Fruit fly (Drosophila melanogaster) whole organism, larva: ENCODE measurements around the gene BBIP1.

Experiments
- noc ChIP-seq: fragments of 200-800 bp; sonication (Bioruptor generic); optimal IDR thresholded peaks from 3 replicates; lab custom pipeline; 2019; ENCODE audit warnings: missing biosample characterization, mild to moderate bottlenecking, missing genetic modification characterization, moderate library complexity

BBIP1 gene

DNA sequence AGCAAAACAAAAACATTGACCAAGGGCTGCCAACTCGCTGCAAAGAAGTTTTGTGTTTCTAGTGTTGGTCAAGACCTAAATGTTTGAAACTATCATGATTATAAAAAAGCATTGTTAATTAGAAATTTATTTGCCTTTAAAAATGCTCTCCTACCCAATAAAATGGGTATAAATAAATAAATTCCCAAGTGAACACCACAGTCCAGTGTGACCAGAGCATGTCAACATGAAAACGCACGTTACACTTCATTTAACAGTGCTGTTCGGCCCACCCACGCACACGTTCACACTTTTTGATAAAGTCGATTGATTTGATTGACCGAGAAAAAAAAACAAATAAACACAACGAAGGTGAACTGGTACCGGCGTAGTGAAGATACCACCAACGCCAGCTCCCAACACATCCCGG is at the start of gene BBIP1, which contains the start of the genes CG9356 and CG8135:
Gene BBIP1, plus strand, starts transcription at position 282 of the 409 bp plus-strand sequence.
Gene CG9356, minus strand, starts transcription at position 166 of the 409 bp plus-strand sequence.
Gene CG8135, plus strand, starts transcription at position 282 of the 409 bp plus-strand sequence.
- TF ChIP-seq noc, result peak; percentile 65

DNA sequence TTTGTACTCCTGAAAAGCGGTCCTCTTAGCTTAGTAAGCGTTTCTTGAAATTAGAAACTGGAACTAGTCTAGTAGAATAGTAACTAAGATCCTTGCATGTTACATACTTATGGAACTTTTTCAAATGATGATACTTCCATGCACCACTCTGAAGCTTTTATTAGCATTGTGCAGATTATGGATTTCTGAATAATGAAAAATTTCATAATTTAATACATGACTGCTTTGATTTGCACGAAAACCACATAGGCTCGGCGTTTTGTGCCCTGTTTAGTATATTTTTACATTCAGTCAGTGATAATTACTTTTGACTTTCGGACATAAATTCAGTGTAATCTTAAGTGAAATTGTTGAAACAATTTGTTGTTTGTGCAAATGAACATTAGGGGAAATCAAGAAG is 49.0 kb upstream of the BBIP1 start, which contains the start of gene CG43675:
Gene CG43675, plus strand, starts transcription at position 301 of the 400 bp plus-strand sequence.
- no peak for TF ChIP-seq noc

- TF ChIP-seq noc, result no peak
Measured at dm6 chr3R:9359393-9359792, 44.8 kb upstream of the BBIP1 start.

DNA sequence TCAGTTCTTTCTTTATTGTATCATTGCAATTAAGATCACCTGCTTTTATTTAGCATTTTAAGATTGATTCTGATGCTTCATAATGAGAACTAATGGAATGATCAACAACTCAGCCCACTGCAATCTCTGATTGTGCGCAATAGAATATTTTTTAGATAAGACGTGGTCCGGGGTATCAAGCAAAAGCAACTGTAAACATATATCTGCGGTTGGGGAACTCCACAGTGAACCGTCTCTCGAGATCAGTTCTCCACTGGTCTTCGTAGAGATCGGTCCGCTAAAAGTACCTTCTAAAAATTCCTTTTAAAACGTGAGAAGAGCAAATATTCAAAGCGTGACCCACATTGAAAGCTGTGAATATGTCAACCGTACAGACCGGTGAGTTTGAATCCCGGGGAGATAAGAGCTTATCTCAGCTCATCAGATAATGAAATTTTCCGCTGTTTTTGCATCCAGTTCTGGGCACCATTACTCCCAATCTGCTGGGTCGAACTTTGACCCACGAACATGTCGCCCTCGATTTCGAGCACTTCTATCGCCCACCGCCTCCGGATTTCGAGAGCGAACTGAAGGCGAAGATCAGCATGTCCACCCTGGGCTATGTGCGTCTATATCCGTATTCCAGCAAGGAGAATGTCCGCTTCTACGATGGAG is 41.0 kb upstream of the BBIP1 start, which contains the start of gene CG18473:
Gene CG18473, plus strand, starts transcription at position 240 of the 654 bp plus-strand sequence.
- TF ChIP-seq noc, result no peak

dm6 chr3R:9365121-9365520 is 39.1 kb upstream of the BBIP1 start, which contains the start of gene Srr:
TSS of gene Srr (plus strand) at chr3R:9365398.
- no peak for TF ChIP-seq noc

DNA sequence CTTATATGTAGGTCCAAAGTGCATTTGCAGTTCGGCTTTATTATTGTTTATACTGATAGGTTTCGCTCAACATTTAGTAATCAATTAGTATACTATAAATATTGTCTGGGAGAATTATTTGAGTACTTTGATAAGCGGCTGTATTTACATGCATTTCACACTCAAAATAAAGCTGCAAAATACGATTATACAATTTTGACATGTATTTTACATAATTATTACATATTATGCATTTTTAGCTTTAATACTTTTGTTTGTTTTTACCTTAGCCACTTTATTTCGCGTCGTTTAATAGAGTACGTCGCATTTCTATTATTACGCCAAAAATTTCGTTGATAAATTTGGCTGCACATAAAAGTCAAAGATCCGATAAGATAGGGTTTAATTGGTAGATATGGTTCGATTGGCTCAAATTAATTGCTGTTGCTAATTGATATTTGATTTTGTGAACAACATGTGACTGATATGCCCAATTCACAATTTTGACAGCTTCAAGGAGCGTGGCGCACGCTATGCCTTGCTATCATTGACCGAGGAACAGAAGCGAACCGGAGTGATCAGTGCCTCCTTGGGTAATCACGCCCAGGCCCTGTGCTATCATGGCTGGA is 38.2 kb upstream of the BBIP1 start:
- peak; percentile 27 for TF ChIP-seq noc

- peak; percentile 66 for TF ChIP-seq noc
Measured at dm6 chr3R:9370413-9370812, 33.8 kb upstream of the BBIP1 start.

DNA sequence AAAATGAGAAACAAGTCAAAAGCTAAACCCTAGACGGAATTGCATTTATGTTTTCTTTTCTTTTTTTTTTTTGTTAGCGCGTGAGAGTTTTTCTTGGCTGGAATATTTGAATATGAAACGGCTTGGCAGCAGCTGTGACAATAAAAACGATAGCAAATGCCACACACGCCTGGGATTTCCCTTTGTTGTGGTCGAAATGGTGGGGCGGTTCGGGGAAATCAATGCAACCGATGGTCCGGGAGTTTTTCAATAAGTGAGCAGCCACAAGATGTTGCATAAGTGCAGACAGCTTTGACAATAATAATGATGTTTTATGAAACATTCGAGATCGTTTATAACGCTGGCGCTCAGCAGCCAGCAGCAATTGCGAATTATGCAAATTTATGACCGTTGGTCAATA is 27.4 kb upstream of the BBIP1 start:
- TF ChIP-seq noc, result no peak

DNA sequence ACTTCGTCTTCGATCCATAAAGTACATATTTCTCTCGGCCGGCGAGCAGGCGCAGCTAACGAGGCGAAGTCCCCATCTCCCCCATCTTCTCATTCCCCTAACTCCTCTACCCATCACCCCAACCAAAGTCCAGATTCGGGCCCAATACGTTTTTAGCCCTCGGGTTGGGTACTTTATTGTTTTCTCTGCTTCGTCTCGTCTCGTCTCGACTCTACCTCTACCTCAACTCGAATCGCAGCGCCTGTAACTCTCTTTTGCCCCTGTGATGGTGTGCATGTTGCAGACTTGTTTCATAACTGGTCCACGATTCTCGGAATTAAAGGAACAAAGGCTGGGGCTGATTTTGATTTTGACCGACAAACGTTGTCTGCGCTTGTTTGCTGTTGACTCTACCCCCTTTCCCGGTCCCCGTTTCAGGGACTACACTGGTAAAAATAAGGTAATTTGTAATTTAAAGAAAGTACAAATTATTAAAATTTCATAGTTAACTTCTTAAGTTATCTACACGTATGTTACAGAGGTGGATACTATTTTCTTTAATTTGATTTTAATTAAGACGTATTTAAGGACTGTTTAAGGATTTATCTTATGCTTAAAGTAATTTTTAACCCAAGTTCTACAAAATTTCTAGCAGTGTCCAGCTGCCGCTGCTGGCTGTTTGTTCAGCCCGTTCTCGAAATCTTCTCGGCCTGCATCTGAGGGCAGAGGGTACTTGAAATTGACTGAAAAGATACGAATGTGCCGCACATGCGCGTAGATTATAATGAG is 25.4 kb upstream of the BBIP1 start:
- TF ChIP-seq noc, result peak; percentile 52

DNA sequence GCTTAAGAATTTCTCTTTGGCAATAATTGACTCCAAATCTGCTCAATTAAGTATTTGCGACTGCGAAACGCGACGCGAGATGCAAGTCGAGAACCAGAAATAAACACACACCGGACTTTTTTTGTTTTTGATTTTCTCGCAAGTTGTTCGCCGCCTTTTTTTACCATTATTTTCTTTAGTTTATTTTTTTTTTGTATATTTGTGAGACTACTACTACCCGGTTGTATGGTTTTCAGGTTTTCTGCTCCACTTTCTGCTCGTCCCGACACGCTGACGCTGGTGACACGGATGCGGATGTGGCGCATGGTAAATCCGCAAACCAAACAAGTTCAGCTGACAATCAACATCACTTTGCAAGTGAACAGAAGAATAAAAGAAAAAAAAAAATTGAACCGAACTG is 23.2 kb upstream of the BBIP1 start:
- no peak for TF ChIP-seq noc

DNA sequence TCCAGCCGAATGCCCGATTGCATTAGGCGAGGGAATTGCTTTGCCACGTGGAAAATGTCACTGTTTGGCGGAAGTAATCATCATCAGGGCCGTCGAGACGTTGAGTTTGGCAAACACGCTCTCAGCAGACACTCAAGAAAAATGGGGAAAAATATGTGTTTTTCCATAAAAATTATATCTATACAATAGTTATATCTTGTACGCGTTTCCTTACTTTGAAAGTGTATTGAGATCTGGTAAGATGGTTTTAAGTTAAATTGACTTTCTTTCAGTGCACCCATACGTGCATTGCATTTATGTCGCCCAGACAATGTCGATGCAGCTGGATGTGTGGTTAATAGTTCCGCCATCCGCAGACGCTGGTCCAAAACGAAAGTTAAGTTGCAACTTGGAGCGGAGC is 18.2 kb upstream of the BBIP1 start:
- no peak for TF ChIP-seq noc

DNA sequence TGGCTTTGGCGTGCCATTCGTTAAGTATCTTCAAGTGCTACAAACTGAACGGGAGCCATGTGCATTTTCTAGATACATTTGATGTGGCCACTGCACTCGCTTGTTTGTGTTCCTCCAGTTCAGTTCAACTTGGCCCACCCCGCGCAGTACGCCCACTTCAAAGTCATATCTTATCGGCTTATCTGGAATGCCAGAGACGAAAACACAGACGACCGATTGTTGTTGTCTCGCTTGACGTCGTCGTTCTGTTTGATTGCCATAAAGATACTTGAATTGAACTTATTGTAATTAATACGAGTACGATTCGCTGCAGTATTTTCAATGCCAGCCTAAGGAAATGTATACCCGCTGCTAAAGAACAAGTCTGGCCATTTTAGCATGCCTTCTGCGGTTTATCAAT is 16.6 kb upstream of the BBIP1 start:
- TF ChIP-seq noc, result no peak

DNA sequence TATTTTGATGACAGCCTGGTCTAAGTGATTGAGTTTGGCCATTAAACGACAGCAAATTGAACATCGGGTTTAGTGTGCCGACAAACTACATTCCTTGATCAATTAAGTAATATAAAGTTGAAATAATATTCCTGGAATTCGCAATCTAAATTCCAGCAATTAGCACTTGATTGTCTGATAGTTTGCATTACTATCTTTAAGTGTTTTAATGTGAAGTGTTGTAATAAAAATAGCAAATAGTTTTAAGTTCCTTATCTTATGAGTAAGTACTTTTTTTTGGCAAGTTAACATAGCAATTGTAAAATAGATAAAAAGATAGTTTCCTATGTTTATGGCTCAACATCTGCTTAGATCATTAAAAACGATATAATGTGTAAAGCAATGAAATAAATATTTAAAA is 15.9 kb upstream of the BBIP1 start:
- no peak for TF ChIP-seq noc

- no peak for TF ChIP-seq noc
Measured at dm6 chr3R:9388972-9389371, 15.2 kb upstream of the BBIP1 start.

DNA sequence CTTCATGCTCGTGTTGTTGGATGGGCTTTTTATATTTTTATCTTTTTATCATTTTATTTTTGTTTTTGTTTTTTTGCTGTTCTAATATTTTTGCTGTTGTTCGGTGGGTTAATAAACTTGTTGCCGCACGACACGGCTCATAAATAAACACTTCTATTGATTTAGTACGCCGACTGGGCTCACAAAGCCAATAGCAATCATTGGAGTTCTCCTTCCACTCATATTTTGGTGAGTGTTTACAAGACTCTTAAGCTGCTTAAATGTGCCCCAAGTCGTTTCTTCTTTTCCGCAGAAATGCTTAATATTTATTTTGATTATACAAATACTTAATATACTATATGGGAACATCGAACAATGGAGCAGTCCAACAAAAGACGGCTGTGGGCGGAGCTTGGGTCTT is 14.0 kb upstream of the BBIP1 start:
- TF ChIP-seq noc, result no peak

dm6 chr3R:9392421-9392820 is 11.8 kb upstream of the BBIP1 start:
- TF ChIP-seq noc, result no peak

- no peak for TF ChIP-seq noc
Measured at dm6 chr3R:9393542-9394025, 10.6 kb upstream of the BBIP1 start.
